Worm (Caenorhabditis elegans) whole organism, L4/young adult: ENCODE data around the gene tric-1B.1.

ENCODE experiments used
- dao-5 ChIP-seq: sonication (generic microtip); optimal IDR thresholded peaks from 2 replicates; lab custom pipeline; 2016; ENCODE audit warnings: missing genotype, missing genetic modification characterization, moderate library complexity, missing compliant biosample characterization
- him-1 ChIP-seq: sonication (generic microtip); optimal IDR thresholded peaks from 2 replicates; lab custom pipeline; 2016; ENCODE audit warnings: missing genotype, missing genetic modification reagents, missing genetic modification characterization, missing compliant biosample characterization

DNA sequence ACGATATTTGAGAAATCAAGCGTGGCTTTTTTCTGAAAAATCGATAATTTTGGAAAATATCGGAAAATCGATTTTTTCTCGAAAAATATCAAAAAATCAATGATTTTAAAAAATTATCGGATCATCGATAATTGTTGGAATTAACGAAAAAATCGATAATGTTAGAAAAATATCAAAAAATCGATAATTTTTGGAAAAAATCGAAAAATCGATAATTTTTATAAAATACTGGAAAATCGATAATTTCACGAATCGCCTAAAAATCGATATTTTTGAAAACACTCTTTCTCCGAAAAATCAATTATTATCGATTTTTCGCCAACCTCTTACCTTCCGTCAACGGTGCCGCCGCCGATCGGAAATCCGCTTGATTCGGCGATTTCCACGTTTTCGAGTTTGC is 35.2 kb upstream of the tric-1B.1 start:
- TF ChIP-seq dao-5 (tag; lab: Kevin White, UChicago), result no peak
- no peak for TF ChIP-seq him-1 (tag; lab: Kevin White, UChicago)
